Worm (Caenorhabditis elegans): ENCODE measurements around the gene rab-18.

DNA sequence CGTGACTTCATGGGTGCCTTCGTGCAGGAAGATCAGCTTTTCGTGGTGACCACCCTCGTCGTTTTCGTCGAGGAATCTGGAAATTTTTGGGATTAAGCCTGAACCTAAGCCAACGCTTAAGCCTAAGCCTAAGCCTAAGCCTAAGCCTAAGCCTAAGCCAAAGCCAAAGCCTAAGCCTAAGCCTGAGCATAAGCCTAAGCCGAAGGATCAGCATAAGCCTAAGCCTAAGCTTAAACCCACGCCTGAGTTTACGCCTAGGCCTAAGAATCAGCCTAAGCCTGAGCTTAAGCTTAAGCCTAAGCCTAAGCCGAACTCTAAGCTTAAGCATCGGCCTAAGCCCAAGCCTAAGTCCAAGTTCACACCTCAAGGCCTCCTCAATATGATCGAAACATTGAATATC, 28.3 kb downstream of the rab-18 start:
- TF ChIP-seq ceh-9 (tag; optimal IDR thresholded peaks at IDR 0.05) (no peak), fkh-10 (GFP tag; optimal IDR thresholded peaks at IDR 0.05) (no peak), tbx-2 (tag; optimal IDR thresholded peaks at IDR 0.05) (no peak), pqm-1 (tag; optimal IDR thresholded peaks at IDR 0.05) (no peak)
